Worm (Caenorhabditis elegans) whole organism, L3 larva: ENCODE measurements around the gene Y75B8A.7.
A peak's percentile ranks its signal among the peaks of the same experiment; 100 is the strongest.
"Not testable (repeated sequence)": the region's sequence is repeated elsewhere in the genome, so short reads cannot be mapped to it uniquely, and the experiment has no call there.

Experiments
- R02D3.7 ChIP-seq: fragments of 150-350 bp; optimal IDR thresholded peaks from 2 replicates; lab custom pipeline; 2014; ENCODE audit warnings: missing biosample characterization, missing genetic modification characterization
- ZK546.5 ChIP-seq: sonication (generic microtip); optimal IDR thresholded peaks from 2 replicates; lab custom pipeline; 2017; ENCODE audit warnings: missing biosample characterization, missing genetic modification characterization
- aly-2 ChIP-seq: fragments of 150-350 bp; optimal IDR thresholded peaks from 2 replicates; lab custom pipeline; 2014; ENCODE audit warnings: missing biosample characterization, missing genetic modification characterization
- ama-1 ChIP-seq: fragments of 150-350 bp; optimal IDR thresholded peaks from 2 replicates; lab custom pipeline; 2018
- ceh-28 ChIP-seq: fragments of 150-350 bp; optimal IDR thresholded peaks from 2 replicates; lab custom pipeline; 2014; ENCODE audit warnings: missing biosample characterization, missing genetic modification reagents, missing genetic modification characterization
- ceh-9 ChIP-seq: sonication (generic microtip); optimal IDR thresholded peaks from 2 replicates; lab custom pipeline; 2018; ENCODE audit warnings: missing biosample characterization, missing genetic modification characterization
- daf-12 ChIP-seq: fragments of 150-350 bp; optimal IDR thresholded peaks from 2 replicates; lab custom pipeline; 2014; ENCODE audit warnings: missing biosample characterization, missing genetic modification reagents, missing genetic modification characterization
- egl-27 ChIP-seq: sonication (generic microtip); optimal IDR thresholded peaks from 4 replicates; lab custom pipeline; 2017; ENCODE audit warnings: missing biosample characterization, missing genetic modification reagents, missing genetic modification characterization
- elt-1 ChIP-seq: fragments of 150-350 bp; optimal IDR thresholded peaks from 2 replicates; lab custom pipeline; 2014; ENCODE audit warnings: missing biosample characterization, missing genetic modification characterization
- elt-2 ChIP-seq: sonication (generic microtip); optimal IDR thresholded peaks from 2 replicates; lab custom pipeline; 2016; ENCODE audit warnings: missing genetic modification reagents, mild to moderate bottlenecking, missing genetic modification characterization, missing compliant biosample characterization
- eor-1 ChIP-seq, 2 experiments: fragments of 150-350 bp; optimal IDR thresholded peaks; 2 replicates each; lab custom pipeline; 2014 to 2018; ENCODE audit warnings: missing biosample characterization in 2 of 2, missing genetic modification characterization in 2 of 2
- fkh-10 ChIP-seq: sonication (generic microtip); optimal IDR thresholded peaks from 2 replicates; lab custom pipeline; 2017; ENCODE audit warnings: missing biosample characterization, missing genetic modification reagents, missing genetic modification characterization
- fkh-2 ChIP-seq: fragments of 150-350 bp; optimal IDR thresholded peaks from 2 replicates; lab custom pipeline; 2014; ENCODE audit warnings: missing biosample characterization, missing genetic modification reagents, missing genetic modification characterization
- fos-1 ChIP-seq: fragments of 150-350 bp; optimal IDR thresholded peaks from 2 replicates; lab custom pipeline; 2014; ENCODE audit warnings: missing biosample characterization, missing genetic modification characterization
- hmg-11 ChIP-seq: sonication (generic microtip); optimal IDR thresholded peaks from 2 replicates; lab custom pipeline; 2016; ENCODE audit warnings: missing genetic modification characterization, missing compliant biosample characterization
- jun-1 ChIP-seq: fragments of 150-350 bp; optimal IDR thresholded peaks from 2 replicates; lab custom pipeline; 2014; ENCODE audit warnings: missing biosample characterization, missing genetic modification reagents, missing genetic modification characterization
- lin-39 ChIP-seq: fragments of 150-350 bp; optimal IDR thresholded peaks from 2 replicates; lab custom pipeline; 2018; ENCODE audit warnings: missing biosample characterization, missing genetic modification reagents, missing genetic modification characterization
- mdl-1 ChIP-seq: fragments of 150-350 bp; optimal IDR thresholded peaks from 2 replicates; lab custom pipeline; 2014; ENCODE audit warnings: missing biosample characterization, missing genetic modification characterization
- nfya-1 ChIP-seq: sonication (generic microtip); optimal IDR thresholded peaks from 2 replicates; lab custom pipeline; 2017; ENCODE audit warnings: missing genetic modification characterization, mild to moderate bottlenecking, missing compliant biosample characterization, antibody characterized with exemption, moderate library complexity; ENCODE audit not compliant: insufficient read depth
- nhr-11 ChIP-seq: fragments of 150-350 bp; optimal IDR thresholded peaks from 2 replicates; lab custom pipeline; 2014; ENCODE audit warnings: missing biosample characterization, missing genetic modification characterization
- nhr-23 ChIP-seq: fragments of 150-350 bp; optimal IDR thresholded peaks from 2 replicates; lab custom pipeline; 2014; ENCODE audit warnings: missing biosample characterization, missing genetic modification reagents, missing genetic modification characterization
- nhr-237 ChIP-seq: fragments of 150-350 bp; optimal IDR thresholded peaks from 2 replicates; lab custom pipeline; 2014; ENCODE audit warnings: missing biosample characterization, missing genetic modification characterization
- nhr-25 ChIP-seq: sonication (generic microtip); optimal IDR thresholded peaks from 2 replicates; lab custom pipeline; 2017; ENCODE audit warnings: missing biosample characterization, missing genetic modification characterization
- nhr-28 ChIP-seq: fragments of 150-350 bp; optimal IDR thresholded peaks from 2 replicates; lab custom pipeline; 2014; ENCODE audit warnings: missing biosample characterization, missing genetic modification characterization
- nhr-43 ChIP-seq: sonication (generic microtip); optimal IDR thresholded peaks from 2 replicates; lab custom pipeline; 2016; ENCODE audit warnings: mild to moderate bottlenecking, missing genetic modification characterization, missing compliant biosample characterization; ENCODE audit not compliant: poor library complexity, severe bottlenecking
- nhr-67 ChIP-seq: fragments of 150-350 bp; optimal IDR thresholded peaks from 2 replicates; lab custom pipeline; 2014; ENCODE audit warnings: missing biosample characterization, missing genetic modification characterization
- nhr-77 ChIP-seq: fragments of 150-350 bp; optimal IDR thresholded peaks from 2 replicates; lab custom pipeline; 2014; ENCODE audit warnings: missing biosample characterization, missing genetic modification characterization
- pha-4 ChIP-seq: fragments of 150-350 bp; optimal IDR thresholded peaks from 2 replicates; lab custom pipeline; 2014; ENCODE audit warnings: missing biosample characterization, missing genetic modification reagents, missing genetic modification characterization
- pqm-1 ChIP-seq: fragments of 150-350 bp; optimal IDR thresholded peaks from 2 replicates; lab custom pipeline; 2017; ENCODE audit warnings: missing biosample characterization, missing genetic modification characterization, inconsistent platforms
- sea-2 ChIP-seq: fragments of 150-350 bp; sonication (generic microtip); optimal IDR thresholded peaks from 4 replicates; lab custom pipeline; 2014; ENCODE audit warnings: missing biosample characterization, missing genetic modification reagents, missing genetic modification characterization
- skn-1 ChIP-seq: fragments of 150-350 bp; optimal IDR thresholded peaks from 2 replicates; lab custom pipeline; 2014; ENCODE audit warnings: missing biosample characterization, missing genetic modification characterization
- tbx-2 ChIP-seq: sonication (generic microtip); optimal IDR thresholded peaks from 2 replicates; lab custom pipeline; 2016; ENCODE audit warnings: mild to moderate bottlenecking, missing genetic modification characterization, missing compliant biosample characterization
- unc-62 ChIP-seq: fragments of 150-350 bp; sonication (generic microtip); optimal IDR thresholded peaks from 4 replicates; lab custom pipeline; 2014; ENCODE audit warnings: missing biosample characterization, missing genetic modification reagents, missing genetic modification characterization

The Y75B8A.7 gene

ce11 chrIII:12167030-12167429 is 14.3 kb downstream of the Y75B8A.7 start:
- TF ChIP-seq hmg-11 (tag; lab: Kevin White, UChicago) = no peak
- no peak for TF ChIP-seq elt-2 (tag; lab: Kevin White, UChicago)
- no peak for TF ChIP-seq fkh-10
- no peak for TF ChIP-seq ceh-28
- no peak for TF ChIP-seq nhr-11 (tag; lab: Kevin White, UChicago)
- TF ChIP-seq lin-39 (tag; lab: Kevin White, UChicago) = no peak
- TF ChIP-seq jun-1 (tag; lab: Kevin White, UChicago) = no peak
- TF ChIP-seq mdl-1 (tag; lab: Kevin White, UChicago) = no peak
- no peak for TF ChIP-seq elt-1 (tag; lab: Kevin White, UChicago)
- TF ChIP-seq unc-62 (GFP tag; lab: Kevin White, UChicago) = no peak
- no peak for TF ChIP-seq pqm-1 (tag; lab: Kevin White, UChicago)
- no peak for TF ChIP-seq nfya-1
- TF ChIP-seq eor-1 (tag; optimal IDR thresholded peaks at IDR 0.05; lab: Kevin White, UChicago) = no peak
- TF ChIP-seq, all 47 proteins: peak for 0

ce11 chrIII:12177145-12177544 is 24.4 kb downstream of the Y75B8A.7 start, which contains the start of gene gly-11:
TSS of gene gly-11 (minus strand) at chrIII:12177245.
- not testable (repeated sequence) for TF ChIP-seq nhr-237 (tag; lab: Kevin White, UChicago); fos-1 (tag; lab: Kevin White, UChicago); nhr-67

ce11 chrIII:12178121-12178520 is 25.4 kb downstream of the Y75B8A.7 start:
- TF ChIP-seq nhr-25 (tag; lab: Kevin White, UChicago) (peak; percentile 41), elt-2 (tag; lab: Kevin White, UChicago) (no peak), nfya-1 (peak; percentile 11), egl-27 (tag; lab: Kevin White, UChicago) (no peak), daf-12 (tag; lab: Kevin White, UChicago) (no peak), fkh-2 (tag; lab: Kevin White, UChicago) (no peak), nhr-23 (tag; lab: Kevin White, UChicago) (peak; percentile 54), eor-1 (tag; optimal IDR thresholded peaks at IDR 0.05; lab: Kevin White, UChicago) (no peak), ceh-9 (tag; lab: Kevin White, UChicago) (no peak), skn-1 (no peak), aly-2 (no peak), nhr-67 (no peak), ceh-28 (peak; percentile 1), ZK546.5 (tag; lab: Kevin White, UChicago) (no peak), nhr-237 (tag; lab: Kevin White, UChicago) (no peak), nhr-77 (tag; lab: Kevin White, UChicago) (no peak), pha-4 (tag; lab: Kevin White, UChicago) (peak; percentile 89)

ce11 chrIII:12182919-12183318 is 30.2 kb downstream of the Y75B8A.7 start, which contains the start of gene Y75B8A.10:
TSS of gene Y75B8A.10 (minus strand) at chrIII:12183019.
- TF ChIP-seq hmg-11 (tag; lab: Kevin White, UChicago) (no peak), R02D3.7 (tag; lab: Kevin White, UChicago) (no peak), nfya-1 (no peak), eor-1 (tag; optimal IDR thresholded peaks at IDR 0.05; lab: Kevin White, UChicago) (no peak), sea-2 (GFP tag; lab: Kevin White, UChicago) (no peak), skn-1 (no peak), elt-1 (tag; lab: Kevin White, UChicago) (no peak), fos-1 (tag; lab: Kevin White, UChicago) (no peak), fkh-2 (tag; lab: Kevin White, UChicago) (no peak), ama-1 (lab: Kevin White, UChicago) (no peak), tbx-2 (tag; lab: Kevin White, UChicago) (no peak)

DNA sequence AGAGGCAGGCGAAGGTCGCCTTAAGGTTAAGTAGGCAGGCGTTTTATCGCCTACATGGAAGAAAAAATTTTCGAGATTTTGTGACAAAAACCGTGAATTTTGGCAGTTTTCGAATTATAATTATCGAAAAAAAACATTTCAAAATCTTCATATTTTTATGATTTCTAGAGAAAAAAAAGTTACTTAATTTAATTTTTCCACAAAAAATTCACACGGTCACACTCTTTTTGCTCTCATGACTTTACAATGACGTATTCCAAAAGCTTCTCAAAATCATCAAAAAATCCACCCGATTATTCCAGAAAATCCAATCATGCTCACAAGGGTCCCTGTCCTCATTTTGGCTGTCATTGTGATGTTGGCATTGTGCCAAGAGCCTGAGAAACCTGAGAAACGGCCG is 33.4 kb downstream of the Y75B8A.7 start, which contains the start of gene lury-1:
Gene lury-1, plus strand, starts transcription at position 301 of the 400 bp plus-strand sequence.
- TF ChIP-seq R02D3.7 (tag; lab: Kevin White, UChicago) = no peak
- no peak for TF ChIP-seq lin-39 (tag; lab: Kevin White, UChicago)
- no peak for TF ChIP-seq elt-1 (tag; lab: Kevin White, UChicago)
- TF ChIP-seq pqm-1 (tag; lab: Kevin White, UChicago) = no peak
- TF ChIP-seq nhr-43 (tag; lab: Kevin White, UChicago) = no peak
- no peak for TF ChIP-seq fkh-2 (tag; lab: Kevin White, UChicago)
- no peak for TF ChIP-seq nhr-67
- no peak for TF ChIP-seq nhr-28
- TF ChIP-seq, all 47 proteins: peak for 0
